Worm (Caenorhabditis elegans) whole organism, young adult: Measurements from ENCODE around the gene F55G7.1.

Experiments
- B0261.1 ChIP-seq: sonication (generic microtip); optimal IDR thresholded peaks from 2 replicates; lab custom pipeline; 2016; ENCODE audit warnings: mild to moderate bottlenecking, missing genetic modification characterization, moderate library complexity, missing compliant biosample characterization
- C06A6.2 ChIP-seq: fragments of 200-800 bp; sonication (Bioruptor generic); conservative IDR thresholded peaks from 2 replicates; pipeline ENCODE4 v1.3.6; 2022; ENCODE audit warnings: missing genetic modification characterization, missing compliant biosample characterization
- F33H1.4 ChIP-seq: fragments of 200-800 bp; sonication (Bioruptor generic); IDR thresholded peaks from 2 replicates; pipeline ENCODE4 v1.3.6; 2022; ENCODE audit warnings: missing genetic modification reagents, missing genetic modification characterization, missing compliant biosample characterization
- F55B11.4 ChIP-seq: sonication (generic microtip); optimal IDR thresholded peaks from 2 replicates; lab custom pipeline; 2016; ENCODE audit warnings: missing compliant biosample characterization, missing genetic modification characterization, borderline replicate concordance; ENCODE audit not compliant: insufficient read depth
- F57A8.1 ChIP-seq: fragments of 200-800 bp; sonication (Bioruptor generic); optimal IDR thresholded peaks from 2 replicates; lab custom pipeline; 2018; ENCODE audit warnings: mild to moderate bottlenecking, missing genetic modification characterization, moderate library complexity, missing compliant biosample characterization
- K11D2.4 ChIP-seq: fragments of 200-800 bp; sonication (Bioruptor generic); IDR thresholded peaks from 2 replicates; pipeline ENCODE4 v1.3.6; 2022; ENCODE audit warnings: missing genetic modification reagents, missing genetic modification characterization, missing compliant biosample characterization
- T26A5.8 ChIP-seq: sonication (generic microtip); optimal IDR thresholded peaks from 2 replicates; lab custom pipeline; 2016; ENCODE audit warnings: missing genetic modification characterization, missing compliant biosample characterization
- ZK185.1 ChIP-seq: sonication (generic microtip); optimal IDR thresholded peaks from 2 replicates; lab custom pipeline; 2016; ENCODE audit warnings: mild to moderate bottlenecking, missing genetic modification characterization, missing compliant biosample characterization; ENCODE audit not compliant: poor library complexity, severe bottlenecking
- atf-7 ChIP-seq: sonication (generic microtip); optimal IDR thresholded peaks from 2 replicates; lab custom pipeline; 2017; ENCODE audit warnings: mild to moderate bottlenecking, missing genetic modification characterization, missing compliant biosample characterization
- athp-1 ChIP-seq: sonication (generic microtip); optimal IDR thresholded peaks from 2 replicates; lab custom pipeline; 2017; ENCODE audit warnings: mild to moderate bottlenecking, missing genetic modification characterization, missing compliant biosample characterization
- attf-6 ChIP-seq: fragments of 200-800 bp; sonication (Bioruptor generic); IDR thresholded peaks from 2 replicates; pipeline ENCODE4 v1.3.6; 2022; ENCODE audit warnings: missing genetic modification reagents, missing genetic modification characterization, missing compliant biosample characterization
- bed-2 ChIP-seq: fragments of 200-800 bp; sonication (Bioruptor generic); IDR thresholded peaks from 2 replicates; pipeline ENCODE4 v1.3.6; 2022; ENCODE audit warnings: missing genetic modification reagents, missing genetic modification characterization, missing compliant biosample characterization
- cebp-1 ChIP-seq, 2 experiments: fragments of 200-800 bp in 1 of 2; sonication (Bioruptor generic) in 1 of 2; sonication (generic microtip) in 1 of 2; IDR thresholded peaks in 1 of 2; optimal IDR thresholded peaks in 1 of 2; 2 replicates each; pipeline versions ENCODE4 v1.3.6 to Lab custom; 2017 to 2022; ENCODE audit warnings: missing compliant biosample characterization in 2 of 2, missing genetic modification characterization in 2 of 2, mild to moderate bottlenecking in 1 of 2, missing genetic modification reagents in 1 of 2, moderate library complexity in 1 of 2
- ceh-79 ChIP-seq: sonication (generic microtip); optimal IDR thresholded peaks from 2 replicates; lab custom pipeline; 2017; ENCODE audit warnings: mild to moderate bottlenecking, missing genetic modification characterization, missing compliant biosample characterization
- ceh-91 ChIP-seq: fragments of 200-800 bp; sonication (Bioruptor generic); IDR thresholded peaks from 2 replicates; pipeline ENCODE4 v1.3.6; 2022; ENCODE audit warnings: missing genetic modification reagents, missing genetic modification characterization, missing compliant biosample characterization
- dox-1 ChIP-seq: fragments of 200-800 bp; sonication (Bioruptor generic); IDR thresholded peaks from 2 replicates; pipeline ENCODE4 v1.3.6; 2022; ENCODE audit warnings: missing genetic modification reagents, missing genetic modification characterization, missing compliant biosample characterization
- dpl-1 ChIP-seq: fragments of 150-350 bp; optimal IDR thresholded peaks from 2 replicates; lab custom pipeline; 2014; ENCODE audit warnings: missing biosample characterization, missing genetic modification reagents, missing genetic modification characterization
- egrh-3 ChIP-seq: fragments of 200-800 bp; sonication (Bioruptor generic); IDR thresholded peaks from 2 replicates; pipeline ENCODE4 v1.3.6; 2022; ENCODE audit warnings: missing genetic modification reagents, missing genetic modification characterization, missing compliant biosample characterization
- ets-4 ChIP-seq: fragments of 200-800 bp; sonication (Bioruptor generic); optimal IDR thresholded peaks from 2 replicates; lab custom pipeline; 2018; ENCODE audit warnings: mild to moderate bottlenecking, missing genetic modification characterization, missing compliant biosample characterization
- fkh-3 ChIP-seq: sonication (generic microtip); optimal IDR thresholded peaks from 2 replicates; lab custom pipeline; 2016; ENCODE audit warnings: mild to moderate bottlenecking, missing genetic modification characterization, missing compliant biosample characterization
- let-526 ChIP-seq: fragments of 200-800 bp; sonication (Bioruptor generic); IDR thresholded peaks from 2 replicates; pipeline ENCODE4 v1.3.6; 2022; ENCODE audit warnings: missing genetic modification reagents, missing genetic modification characterization, missing compliant biosample characterization
- let-607 ChIP-seq, 2 experiments: fragments of 200-800 bp in 1 of 2; sonication (Bioruptor generic) in 1 of 2; sonication (generic microtip) in 1 of 2; optimal IDR thresholded peaks; 2 replicates each; lab custom pipeline; 2016 to 2018; ENCODE audit warnings: mild to moderate bottlenecking in 2 of 2, missing compliant biosample characterization in 2 of 2, missing genetic modification characterization in 2 of 2, moderate library complexity in 2 of 2, missing genotype in 1 of 2
- lin-35 ChIP-seq, 3 experiments: fragments of 150-350 bp in 2 of 3; sonication (generic microtip) in 1 of 3; optimal IDR thresholded peaks; 2 replicates each; lab custom pipeline; 2014 to 2018; ENCODE audit warnings: missing biosample characterization in 3 of 3, missing genetic modification characterization in 3 of 3, missing genetic modification reagents in 3 of 3
- madf-10 ChIP-seq: sonication (generic microtip); optimal IDR thresholded peaks from 2 replicates; lab custom pipeline; 2016; ENCODE audit warnings: mild to moderate bottlenecking, missing genetic modification characterization, missing compliant biosample characterization
- mxl-1 ChIP-seq: sonication (generic microtip); optimal IDR thresholded peaks from 2 replicates; lab custom pipeline; 2016; ENCODE audit warnings: missing genetic modification characterization, missing compliant biosample characterization
- nhr-80 ChIP-seq: sonication (generic microtip); optimal IDR thresholded peaks from 2 replicates; lab custom pipeline; 2016; ENCODE audit warnings: missing genetic modification characterization, missing compliant biosample characterization
- pbrm-1 ChIP-seq: fragments of 200-800 bp; sonication (Bioruptor generic); IDR thresholded peaks from 2 replicates; pipeline ENCODE4 v1.3.6; 2022; ENCODE audit warnings: missing genetic modification reagents, missing genetic modification characterization, missing compliant biosample characterization
- rcor-1 ChIP-seq: fragments of 200-800 bp; sonication (Bioruptor generic); IDR thresholded peaks from 2 replicates; pipeline ENCODE4 v1.3.6; 2022; ENCODE audit warnings: missing genetic modification reagents, missing genetic modification characterization, missing compliant biosample characterization
- snpc-3.4 ChIP-seq: sonication (generic microtip); optimal IDR thresholded peaks from 2 replicates; lab custom pipeline; 2017; ENCODE audit warnings: missing genetic modification characterization, mild to moderate bottlenecking, missing compliant biosample characterization, antibody characterized with exemption, moderate library complexity, missing genotype, missing genetic modification reagents
- snpc-4 ChIP-seq, 5 experiments: fragments of 150-350 bp in 1 of 5; sonication (generic microtip) in 4 of 5; optimal IDR thresholded peaks; 2 replicates each; lab custom pipeline; 2014 to 2018; ENCODE audit warnings: missing genetic modification characterization in 5 of 5, missing biosample characterization in 3 of 5, antibody characterized with exemption in 2 of 5, mild to moderate bottlenecking in 2 of 5, missing compliant biosample characterization in 2 of 5, missing genotype in 2 of 5, moderate library complexity in 2 of 5, missing genetic modification reagents in 1 of 5
- somi-1 ChIP-seq: fragments of 200-800 bp; sonication (Bioruptor generic); optimal IDR thresholded peaks from 2 replicates; lab custom pipeline; 2018; ENCODE audit warnings: mild to moderate bottlenecking, missing genetic modification characterization, missing compliant biosample characterization
- tbx-9 ChIP-seq: sonication (generic microtip); optimal IDR thresholded peaks from 2 replicates; lab custom pipeline; 2016; ENCODE audit warnings: borderline replicate concordance, missing genetic modification characterization, inconsistent platforms, missing compliant biosample characterization
- zim-3 ChIP-seq: sonication (generic microtip); optimal IDR thresholded peaks from 2 replicates; lab custom pipeline; 2017; ENCODE audit warnings: mild to moderate bottlenecking, missing genetic modification characterization, moderate library complexity, missing compliant biosample characterization

Gene F55G7.1

ce11 chrX:11907263-11907662 is 17.0 kb upstream of the F55G7.1 start, which contains the start of gene Y62H9A.11:
Y62H9A.11 (minus strand) TSS chrX:11907363.
- TF ChIP-seq rcor-1 (GFP tag; lab: Robert Waterston, UW) = no peak
- TF ChIP-seq attf-6 (GFP tag; lab: Robert Waterston, UW) = no peak
- TF ChIP-seq lin-35 (GFP tag; optimal IDR thresholded peaks at IDR 0.05; lab: Kevin White, UChicago) = no peak
- TF ChIP-seq fkh-3 (tag; lab: Kevin White, UChicago) = no peak
- no peak for TF ChIP-seq bed-2
- no peak for TF ChIP-seq F33H1.4 (GFP tag; lab: Robert Waterston, UW)
- no peak for TF ChIP-seq K11D2.4 (GFP tag; lab: Robert Waterston, UW)
- TF ChIP-seq B0261.1 (tag; lab: Kevin White, UChicago) = no peak
- TF ChIP-seq T26A5.8 (tag; lab: Kevin White, UChicago) = no peak
- no peak for TF ChIP-seq atf-7 (tag; lab: Kevin White, UChicago)
- TF ChIP-seq F55B11.4 = no peak
- TF ChIP-seq pbrm-1 (GFP tag; lab: Robert Waterston, UW) = no peak
- no peak for TF ChIP-seq athp-1 (tag; lab: Kevin White, UChicago)
- no peak for TF ChIP-seq let-607 (tag; optimal IDR thresholded peaks at IDR 0.05; lab: Kevin White, UChicago)
- no peak for TF ChIP-seq cebp-1 (GFP tag; IDR thresholded peaks at IDR 0.05; lab: Robert Waterston, UW)
- TF ChIP-seq cebp-1 (tag; optimal IDR thresholded peaks at IDR 0.05; lab: Kevin White, UChicago) = no peak
- TF ChIP-seq madf-10 (tag; lab: Kevin White, UChicago) = no peak
- TF ChIP-seq let-526 (GFP tag; lab: Robert Waterston, UW) = no peak

- TF ChIP-seq dox-1 (GFP tag; lab: Robert Waterston, UW) (no peak), ZK185.1 (no peak), tbx-9 (tag; lab: Kevin White, UChicago) (no peak), mxl-1 (no peak), let-526 (GFP tag; lab: Robert Waterston, UW) (no peak), zim-3 (no peak), ceh-91 (GFP tag; lab: Robert Waterston, UW) (no peak), C06A6.2 (GFP tag; lab: Robert Waterston, UW) (no peak)
These were observed 16.0 kb upstream of the F55G7.1 start for ce11 chrX:11908226-11908625.

- TF ChIP-seq nhr-80 (tag; lab: Kevin White, UChicago) (peak; percentile 66), somi-1 (GFP tag; lab: Kevin White, UChicago) (no peak), ets-4 (peak; percentile 35)
These were observed 15.1 kb upstream of the F55G7.1 start for ce11 chrX:11909168-11909567.

ce11 chrX:11910046-11910445 is 14.2 kb upstream of the F55G7.1 start, which contains the start of gene Y62H9A.15:
Y62H9A.15 (minus strand) TSS chrX:11910145.
- TF ChIP-seq nhr-80 (tag; lab: Kevin White, UChicago) = peak; percentile 15
- no peak for TF ChIP-seq T26A5.8 (tag; lab: Kevin White, UChicago)

- no peak for TF ChIP-seq ets-4
- TF ChIP-seq dpl-1 = no peak
- no peak for TF ChIP-seq snpc-3.4 (tag; lab: Kevin White, UChicago)
- TF ChIP-seq lin-35 (GFP tag; optimal IDR thresholded peaks at IDR 0.05; lab: Kevin White, UChicago) = no peak
- no peak for TF ChIP-seq snpc-4 (GFP tag; optimal IDR thresholded peaks at IDR 0.05; lab: Kevin White, UChicago)
- no peak for TF ChIP-seq snpc-4 (tag; optimal IDR thresholded peaks at IDR 0.05; lab: Kevin White, UChicago)
- TF ChIP-seq egrh-3 (GFP tag; lab: Robert Waterston, UW) = no peak
- TF ChIP-seq ceh-79 = no peak
- TF ChIP-seq F57A8.1 (GFP tag; lab: Kevin White, UChicago) = no peak
These were observed 10.4 kb upstream of the F55G7.1 start, which contains the start of gene Y62H9A.12 for ce11 chrX:11913824-11914223. Y62H9A.12 (plus strand) TSS chrX:11914124.
